Worm (Caenorhabditis elegans) whole organism, L1 larva: ENCODE data around the gene C27C12.1.
A peak's percentile ranks its signal among the peaks of the same experiment; 100 is the strongest.

Source experiments
- F16B12.6 ChIP-seq: fragments of 150-350 bp; optimal IDR thresholded peaks from 2 replicates; lab custom pipeline; 2014; ENCODE audit warnings: missing biosample characterization, missing genetic modification characterization
- Y116A8C.19 ChIP-seq: sonication (generic microtip); optimal IDR thresholded peaks from 2 replicates; lab custom pipeline; 2016; ENCODE audit warnings: missing compliant biosample characterization, missing genetic modification characterization, borderline replicate concordance
- aly-2 ChIP-seq: fragments of 150-350 bp; optimal IDR thresholded peaks from 2 replicates; lab custom pipeline; 2014; ENCODE audit warnings: missing biosample characterization, missing genetic modification characterization
- ceh-82 ChIP-seq, 3 experiments: fragments of 150-350 bp in 1 of 3; sonication (generic microtip) in 2 of 3; optimal IDR thresholded peaks; 2 replicates each; lab custom pipeline; 2014 to 2017; ENCODE audit warnings: missing biosample characterization in 3 of 3, missing genetic modification characterization in 3 of 3
- ceh-88 ChIP-seq: fragments of 200-800 bp; sonication (Bioruptor generic); IDR thresholded peaks from 2 replicates; pipeline ENCODE4 v1.3.6; 2022; ENCODE audit warnings: missing genetic modification characterization, missing compliant biosample characterization
- ceh-90 ChIP-seq: sonication (generic microtip); optimal IDR thresholded peaks from 2 replicates; lab custom pipeline; 2016; ENCODE audit warnings: missing genetic modification characterization, missing compliant biosample characterization
- egl-13 ChIP-seq: sonication (generic microtip); optimal IDR thresholded peaks from 2 replicates; lab custom pipeline; 2016; ENCODE audit warnings: missing genotype, missing genetic modification reagents, missing genetic modification characterization, missing compliant biosample characterization
- egl-27 ChIP-seq, 2 experiments: fragments of 150-350 bp in 1 of 2; sonication (generic microtip); optimal IDR thresholded peaks; 3 replicates each; lab custom pipeline; 2017 to 2018; ENCODE audit warnings: missing biosample characterization in 2 of 2, missing genetic modification characterization in 2 of 2, missing genetic modification reagents in 2 of 2
- elt-2 ChIP-seq: sonication (generic microtip); optimal IDR thresholded peaks from 2 replicates; lab custom pipeline; 2016; ENCODE audit warnings: missing genetic modification characterization, mild to moderate bottlenecking, inconsistent platforms, missing compliant biosample characterization, missing genetic modification reagents
- elt-3 ChIP-seq, 6 experiments: fragments of 150-350 bp in 1 of 6; sonication (generic microtip); optimal IDR thresholded peaks; 2 replicates each; lab custom pipeline; 2017 to 2018; ENCODE audit warnings: missing biosample characterization in 6 of 6, missing genetic modification characterization in 6 of 6, inconsistent platforms in 1 of 6
- fkh-4 ChIP-seq: sonication (generic microtip); optimal IDR thresholded peaks from 2 replicates; lab custom pipeline; 2016; ENCODE audit warnings: missing compliant biosample characterization, missing genetic modification characterization, borderline replicate concordance
- hlh-4 ChIP-seq: sonication (generic microtip); optimal IDR thresholded peaks from 2 replicates; lab custom pipeline; 2016; ENCODE audit warnings: mild to moderate bottlenecking, missing genetic modification characterization, missing compliant biosample characterization
- lin-39 ChIP-seq: fragments of 150-350 bp; optimal IDR thresholded peaks from 2 replicates; lab custom pipeline; 2014; ENCODE audit warnings: missing biosample characterization, missing genetic modification reagents, missing genetic modification characterization
- lsy-2 ChIP-seq, 2 experiments: fragments of 150-350 bp; optimal IDR thresholded peaks; 2 replicates each; lab custom pipeline; 2014; ENCODE audit warnings: missing biosample characterization in 2 of 2, missing genetic modification characterization in 2 of 2
- mef-2 ChIP-seq: fragments of 150-350 bp; optimal IDR thresholded peaks from 2 replicates; lab custom pipeline; 2014; ENCODE audit warnings: missing biosample characterization, missing genetic modification characterization
- mep-1 ChIP-seq: fragments of 150-350 bp; optimal IDR thresholded peaks from 2 replicates; lab custom pipeline; 2014; ENCODE audit warnings: missing biosample characterization, missing genetic modification characterization
- nhr-11 ChIP-seq: fragments of 150-350 bp; optimal IDR thresholded peaks from 2 replicates; lab custom pipeline; 2014; ENCODE audit warnings: missing biosample characterization, missing genetic modification characterization
- nhr-12 ChIP-seq: sonication (generic microtip); optimal IDR thresholded peaks from 2 replicates; lab custom pipeline; 2017; ENCODE audit warnings: missing biosample characterization, missing genetic modification characterization
- nhr-20 ChIP-seq: sonication (generic microtip); optimal IDR thresholded peaks from 2 replicates; lab custom pipeline; 2016; ENCODE audit warnings: mild to moderate bottlenecking, missing genetic modification characterization, missing compliant biosample characterization
- nhr-47 ChIP-seq: sonication (generic microtip); optimal IDR thresholded peaks from 2 replicates; lab custom pipeline; 2016; ENCODE audit warnings: mild to moderate bottlenecking, missing genetic modification characterization, moderate library complexity, missing compliant biosample characterization
- nhr-76 ChIP-seq: sonication (generic microtip); optimal IDR thresholded peaks from 2 replicates; lab custom pipeline; 2017; ENCODE audit warnings: missing biosample characterization, missing genetic modification characterization
- nhr-84 ChIP-seq: sonication (generic microtip); optimal IDR thresholded peaks from 2 replicates; lab custom pipeline; 2017; ENCODE audit warnings: missing biosample characterization, missing genetic modification characterization
- nhr-85 ChIP-seq: sonication (generic microtip); peaks from one replicate; lab custom pipeline; 2016; ENCODE audit warnings: missing genetic modification characterization, inconsistent platforms, missing compliant biosample characterization
- nhr-90 ChIP-seq: sonication (generic microtip); optimal IDR thresholded peaks from 2 replicates; lab custom pipeline; 2016; ENCODE audit warnings: mild to moderate bottlenecking, missing genetic modification characterization, missing compliant biosample characterization; ENCODE audit not compliant: poor library complexity
- pax-3 ChIP-seq: fragments of 200-800 bp; sonication (Bioruptor generic); optimal IDR thresholded peaks from 2 replicates; lab custom pipeline; 2018; ENCODE audit warnings: mild to moderate bottlenecking, missing genetic modification characterization, moderate library complexity, missing compliant biosample characterization
- pqm-1 ChIP-seq: sonication (generic microtip); optimal IDR thresholded peaks from 3 replicates; lab custom pipeline; 2017; ENCODE audit warnings: missing biosample characterization, missing genetic modification characterization
- skn-1 ChIP-seq: fragments of 150-350 bp; optimal IDR thresholded peaks from 2 replicates; lab custom pipeline; 2014; ENCODE audit warnings: missing biosample characterization, missing genetic modification characterization
- snpc-4 ChIP-seq: fragments of 150-350 bp; optimal IDR thresholded peaks from 2 replicates; lab custom pipeline; 2014; ENCODE audit warnings: missing biosample characterization, missing genetic modification characterization
- swsn-7 ChIP-seq: sonication (generic microtip); optimal IDR thresholded peaks from 2 replicates; lab custom pipeline; 2016; ENCODE audit warnings: missing genetic modification characterization, missing compliant biosample characterization
- unc-130 ChIP-seq: fragments of 150-350 bp; optimal IDR thresholded peaks from 2 replicates; lab custom pipeline; 2017; ENCODE audit warnings: missing biosample characterization, missing genetic modification characterization, inconsistent platforms
- unc-62 ChIP-seq: fragments of 150-350 bp; optimal IDR thresholded peaks from 2 replicates; lab custom pipeline; 2014; ENCODE audit warnings: missing biosample characterization, missing genetic modification reagents, missing genetic modification characterization
- unc-86 ChIP-seq: sonication (generic microtip); optimal IDR thresholded peaks from 2 replicates; lab custom pipeline; 2016; ENCODE audit warnings: missing genetic modification characterization, missing compliant biosample characterization
- xbp-1 ChIP-seq: sonication (generic microtip); optimal IDR thresholded peaks from 2 replicates; lab custom pipeline; 2016; ENCODE audit warnings: missing genetic modification characterization, missing compliant biosample characterization
- zip-4 ChIP-seq: fragments of 200-800 bp; sonication (Bioruptor generic); optimal IDR thresholded peaks from 2 replicates; lab custom pipeline; 2018; ENCODE audit warnings: mild to moderate bottlenecking, missing genetic modification characterization, moderate library complexity, missing compliant biosample characterization
- ztf-4 ChIP-seq: fragments of 150-350 bp; optimal IDR thresholded peaks from 2 replicates; lab custom pipeline; 2014; ENCODE audit warnings: missing biosample characterization, missing genetic modification characterization

Gene C27C12.1

ce11 chrX:14804706-14805105 lies 48.9 kb downstream of the C27C12.1 start (continued):
- TF ChIP-seq nhr-11 (tag; lab: Kevin White, UChicago) (no peak), nhr-20 (peak; percentile 37), ceh-82 (tag; optimal IDR thresholded peaks at IDR 0.05; lab: Kevin White, UChicago) (peak in 1 of 3 experiments; percentile 22), unc-130 (tag; lab: Kevin White, UChicago) (no peak), ztf-4 (tag; lab: Kevin White, UChicago) (no peak), mef-2 (tag; lab: Kevin White, UChicago) (no peak), egl-13 (tag; lab: Kevin White, UChicago) (no peak), fkh-4 (tag; lab: Kevin White, UChicago) (no peak), nhr-84 (no peak), F16B12.6 (tag; lab: Kevin White, UChicago) (no peak), snpc-4 (no peak), nhr-85 (tag; lab: Kevin White, UChicago) (no peak), xbp-1 (tag; lab: Kevin White, UChicago) (no peak), hlh-4 (tag; lab: Kevin White, UChicago) (no peak), swsn-7 (tag; lab: Kevin White, UChicago) (peak; percentile 23), mep-1 (tag; lab: Kevin White, UChicago) (peak; percentile 26), egl-27 (tag; optimal IDR thresholded peaks at IDR 0.05; lab: Kevin White, UChicago) (no peak), nhr-90 (tag; lab: Kevin White, UChicago) (peak; percentile 54), lin-39 (tag; lab: Kevin White, UChicago) (no peak), ceh-90 (tag; lab: Kevin White, UChicago) (no peak), zip-4 (GFP tag; lab: Kevin White, UChicago) (no peak), unc-86 (no peak), nhr-76 (no peak), nhr-47 (tag; lab: Kevin White, UChicago) (peak; percentile 51), nhr-12 (tag; lab: Kevin White, UChicago) (no peak), pqm-1 (tag; lab: Kevin White, UChicago) (no peak), unc-62 (GFP tag; lab: Kevin White, UChicago) (no peak), aly-2 (tag; lab: Kevin White, UChicago) (no peak), ceh-88 (no peak), skn-1 (tag; lab: Kevin White, UChicago) (peak; percentile 19), lsy-2 (tag; optimal IDR thresholded peaks at IDR 0.05; lab: Kevin White, UChicago) (peak; percentile 11 to 44), elt-2 (tag; lab: Kevin White, UChicago) (peak; percentile 44), Y116A8C.19 (tag; lab: Kevin White, UChicago) (no peak), elt-3 (tag; optimal IDR thresholded peaks at IDR 0.05; lab: Kevin White, UChicago) (no peak), pax-3 (tag; lab: Kevin White, UChicago) (no peak)
